Worm (Caenorhabditis elegans) whole organism, L4/young adult: ENCODE data around the gene pitr-4.

Experiments
- W03F9.2 ChIP-seq: fragments of 150-350 bp; optimal IDR thresholded peaks from 2 replicates; lab custom pipeline; 2014; ENCODE audit warnings: missing biosample characterization, missing genetic modification characterization
- dao-5 ChIP-seq: sonication (generic microtip); optimal IDR thresholded peaks from 2 replicates; lab custom pipeline; 2016; ENCODE audit warnings: missing genotype, missing genetic modification characterization, moderate library complexity, missing compliant biosample characterization
- him-1 ChIP-seq: sonication (generic microtip); optimal IDR thresholded peaks from 2 replicates; lab custom pipeline; 2016; ENCODE audit warnings: missing genotype, missing genetic modification reagents, missing genetic modification characterization, missing compliant biosample characterization

DNA sequence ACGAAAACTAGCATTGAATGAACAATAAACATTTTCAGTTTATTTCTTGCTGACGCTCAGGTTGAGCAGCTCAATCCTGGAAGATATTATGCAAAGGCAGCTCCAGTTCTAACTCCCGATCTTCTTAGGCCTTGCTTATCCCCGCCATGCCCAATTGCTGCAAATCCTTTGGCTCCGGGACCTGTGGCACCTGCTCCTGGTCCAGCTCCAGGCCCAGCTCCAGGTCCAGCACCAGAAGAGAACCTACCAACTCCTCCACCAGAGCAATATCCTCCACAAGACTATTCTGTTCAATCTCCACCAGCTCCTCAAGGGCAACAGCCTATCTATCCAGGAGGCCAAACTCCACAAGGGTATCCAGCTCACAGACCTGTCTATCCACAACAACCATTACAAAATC, 45.3 kb downstream of the pitr-4 start:
- no peak for TF ChIP-seq W03F9.2 (tag; lab: Kevin White, UChicago)
- TF ChIP-seq dao-5 (tag; lab: Kevin White, UChicago): no peak
- TF ChIP-seq him-1: no peak
